Worm (Caenorhabditis elegans): ENCODE measurements around the gene Y54F10BM.9.

DNA sequence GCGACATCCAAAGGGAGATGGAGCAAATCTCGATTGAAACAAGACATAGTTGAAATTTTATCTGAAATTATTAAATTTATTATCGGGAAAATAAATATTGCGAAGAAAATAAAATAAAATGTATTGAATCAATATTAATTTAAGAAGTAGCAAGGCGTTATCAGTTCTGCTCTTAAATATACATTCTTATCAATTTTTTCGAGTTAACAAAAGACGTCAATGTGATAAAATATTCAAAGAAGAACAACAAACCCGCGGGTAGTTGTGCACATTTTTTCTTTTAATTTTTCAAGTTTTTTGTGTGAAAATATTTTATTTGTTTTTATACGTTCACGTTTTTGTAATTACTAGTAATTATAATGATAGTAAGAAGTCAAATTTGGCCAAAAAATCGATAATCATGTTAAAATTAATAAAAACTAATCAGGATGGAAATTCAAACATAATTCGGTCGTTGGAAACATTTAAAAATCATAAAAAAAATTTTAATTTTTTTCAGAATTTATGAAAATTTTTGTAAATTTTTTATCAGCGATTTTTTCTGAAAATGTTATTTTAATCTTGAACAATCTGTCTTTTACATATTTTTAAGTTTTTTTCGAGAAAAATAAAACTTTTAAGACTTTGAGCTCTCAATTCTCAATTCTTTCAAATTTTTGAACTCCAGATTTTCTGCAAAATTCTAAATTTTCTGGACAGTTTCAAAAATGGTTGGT, 38.6 kb downstream of the Y54F10BM.9 start, which contains the start of gene fbxa-9:
- TF ChIP-seq lsy-2 (tag; optimal IDR thresholded peaks at IDR 0.05) (no peak), lin-13 (GFP tag; optimal IDR thresholded peaks at IDR 0.05) (no peak), egl-27 (tag; optimal IDR thresholded peaks at IDR 0.05) (no peak), nhr-237 (tag; optimal IDR thresholded peaks at IDR 0.05) (no peak), F13H6.1 (tag; optimal IDR thresholded peaks at IDR 0.05) (no peak), nhr-11 (tag; optimal IDR thresholded peaks at IDR 0.05) (no peak), lin-39 (tag; optimal IDR thresholded peaks at IDR 0.05) (no peak), lin-11 (tag; optimal IDR thresholded peaks at IDR 0.05) (no peak), nhr-25 (tag; optimal IDR thresholded peaks at IDR 0.05) (no peak), skn-1 (tag; optimal IDR thresholded peaks at IDR 0.05) (no peak), snpc-4 (tag; optimal IDR thresholded peaks at IDR 0.05) (no peak), ztf-11 (tag; optimal IDR thresholded peaks at IDR 0.05) (no peak), unc-39 (tag; optimal IDR thresholded peaks at IDR 0.05) (no peak), elt-3 (tag; optimal IDR thresholded peaks at IDR 0.05) (no peak)
